Fruit fly (Drosophila melanogaster) whole organism, embryonic: Measurements from ENCODE around the gene slmb.
A peak's percentile ranks its signal among the peaks of the same experiment; 100 is the strongest.

ENCODE experiments used
- Abd-B ChIP-seq: fragments of 200-800 bp; sonication (Bioruptor generic); optimal IDR thresholded peaks from 2 replicates; lab custom pipeline; 2018; ENCODE audit warnings: missing biosample characterization, mild to moderate bottlenecking, missing genetic modification characterization, moderate library complexity
- CG12104 ChIP-seq: fragments of 200-800 bp; sonication (Bioruptor generic); optimal IDR thresholded peaks from 3 replicates; lab custom pipeline; 2016; ENCODE audit warnings: missing biosample characterization, missing genetic modification characterization
- CG1603 ChIP-seq: fragments of 200-800 bp; sonication (Bioruptor generic); optimal IDR thresholded peaks from 2 replicates; lab custom pipeline; 2019; ENCODE audit warnings: missing biosample characterization, mild to moderate bottlenecking, missing genetic modification characterization, moderate library complexity
- CG16813 ChIP-seq: fragments of 200-800 bp; sonication (Bioruptor generic); IDR thresholded peaks from 3 replicates; pipeline ENCODE4 v1.3.6; 2022; ENCODE audit warnings: missing biosample characterization, missing genetic modification characterization; ENCODE audit not compliant: partially characterized antibody
- CG2120 ChIP-seq: fragments of 200-800 bp; sonication (Bioruptor generic); optimal IDR thresholded peaks from 3 replicates; lab custom pipeline; 2016; ENCODE audit warnings: missing biosample characterization, missing genetic modification characterization
- CG32767 ChIP-seq: fragments of 200-800 bp; sonication (Bioruptor generic); IDR thresholded peaks from 2 replicates; pipeline ENCODE4 v1.3.6; 2022; ENCODE audit warnings: missing biosample characterization, missing genetic modification characterization
- CG34376 ChIP-seq: fragments of 200-800 bp; sonication (Bioruptor generic); optimal IDR thresholded peaks from 2 replicates; lab custom pipeline; 2018; ENCODE audit warnings: missing biosample characterization, mild to moderate bottlenecking, missing genetic modification characterization
- CG4328 ChIP-seq: fragments of 200-800 bp; sonication (Bioruptor generic); optimal IDR thresholded peaks from 3 replicates; lab custom pipeline; 2017; ENCODE audit warnings: missing biosample characterization, missing genetic modification reagents, missing genetic modification characterization
- CG5180 ChIP-seq: fragments of 200-800 bp; sonication (Bioruptor generic); optimal IDR thresholded peaks from 3 replicates; lab custom pipeline; 2017; ENCODE audit warnings: missing biosample characterization, missing genetic modification characterization, mild to moderate bottlenecking, moderate library complexity, missing genetic modification reagents
- CG7357 ChIP-seq: fragments of 200-800 bp; sonication (Bioruptor generic); IDR thresholded peaks from 3 replicates; pipeline ENCODE4 v1.3.6; 2022; ENCODE audit warnings: missing biosample characterization, missing genetic modification characterization
- CG7963 ChIP-seq: fragments of 200-800 bp; sonication (Bioruptor generic); IDR thresholded peaks from 3 replicates; pipeline ENCODE4 v1.3.6; 2022; ENCODE audit warnings: missing biosample characterization, missing genetic modification characterization; ENCODE audit not compliant: partially characterized antibody
- CG8478 ChIP-seq: fragments of >200 bp; optimal IDR thresholded peaks from 2 replicates; lab custom pipeline; 2018
- CG8765 ChIP-seq: fragments of 200-800 bp; sonication (Bioruptor generic); IDR thresholded peaks from 2 replicates; pipeline ENCODE4 v1.3.6; 2022; ENCODE audit warnings: missing biosample characterization, missing genetic modification characterization
- CG8944 ChIP-seq: fragments of 200-800 bp; sonication (Bioruptor generic); optimal IDR thresholded peaks from 3 replicates; lab custom pipeline; 2016; ENCODE audit warnings: missing biosample characterization, missing genetic modification characterization
- Dad ChIP-seq: fragments of 200-800 bp; sonication (Bioruptor generic); optimal IDR thresholded peaks from 3 replicates; lab custom pipeline; 2016; ENCODE audit warnings: missing biosample characterization, missing genetic modification characterization
- Drgx ChIP-seq: fragments of 200-800 bp; sonication (Bioruptor generic); IDR thresholded peaks from 2 replicates; pipeline ENCODE4 v1.3.6; 2022; ENCODE audit warnings: missing biosample characterization, missing genetic modification characterization
- E2f2 ChIP-seq: fragments of 200-800 bp; sonication (Bioruptor generic); IDR thresholded peaks from 2 replicates; pipeline ENCODE4 v1.3.6; 2022; ENCODE audit warnings: missing biosample characterization, missing genetic modification characterization
- Fer1 ChIP-seq: fragments of 200-800 bp; sonication (Bioruptor generic); optimal IDR thresholded peaks from 2 replicates; lab custom pipeline; 2017; ENCODE audit warnings: missing biosample characterization, mild to moderate bottlenecking, missing genetic modification characterization
- GATAe ChIP-seq: fragments of 200-800 bp; sonication (Bioruptor generic); conservative IDR thresholded peaks from 2 replicates; pipeline ENCODE4 v1.3.6; 2022; ENCODE audit warnings: missing biosample characterization, missing genetic modification characterization
- Jarid2 ChIP-seq: fragments of 200-800 bp; sonication (Bioruptor generic); optimal IDR thresholded peaks from 3 replicates; lab custom pipeline; 2017; ENCODE audit warnings: mild to moderate bottlenecking, missing biosample characterization, missing genetic modification reagents, missing genetic modification characterization
- MESR4 ChIP-seq: fragments of 200-800 bp; sonication (Bioruptor generic); optimal IDR thresholded peaks from 2 replicates; lab custom pipeline; 2018; ENCODE audit warnings: missing biosample characterization, mild to moderate bottlenecking, missing genetic modification characterization, moderate library complexity
- Nf-YB ChIP-seq: fragments of 200-800 bp; sonication (Bioruptor generic); optimal IDR thresholded peaks from 3 replicates; lab custom pipeline; 2019; ENCODE audit warnings: missing biosample characterization, mild to moderate bottlenecking, missing genetic modification characterization, moderate library complexity
- NfI ChIP-seq: fragments of 200-800 bp; sonication (Bioruptor generic); optimal IDR thresholded peaks from 3 replicates; lab custom pipeline; 2018; ENCODE audit warnings: missing biosample characterization, mild to moderate bottlenecking, missing genetic modification characterization, moderate library complexity
- Opbp ChIP-seq: fragments of 200-800 bp; sonication (Bioruptor generic); IDR thresholded peaks from 3 replicates; pipeline ENCODE4 v1.3.6; 2022; ENCODE audit warnings: missing biosample characterization, missing genetic modification characterization; ENCODE audit not compliant: partially characterized antibody
- Pdp1 ChIP-seq, 2 experiments: fragments of 200-800 bp; sonication (Bioruptor generic); optimal IDR thresholded peaks; 3 replicates each; lab custom pipeline; 2016; ENCODE audit warnings: missing biosample characterization in 2 of 2, missing genetic modification characterization in 2 of 2, mild to moderate bottlenecking in 1 of 2, moderate library complexity in 1 of 2
- Poxn ChIP-seq: fragments of 200-800 bp; sonication (Bioruptor generic); IDR thresholded peaks from 2 replicates; pipeline ENCODE4 v1.3.6; 2022; ENCODE audit warnings: missing biosample characterization, missing genetic modification characterization
- Trl ChIP-seq, 3 experiments: fragments of >200 bp in 2 of 3; fragments of 200-800 bp in 1 of 3; sonication (Bioruptor generic) in 1 of 3; optimal IDR thresholded peaks; 2 replicates in 1 of 3; 3 replicates in 2 of 3; lab custom pipeline; 2016 to 2017; ENCODE audit warnings: missing biosample characterization in 1 of 3, missing genetic modification characterization in 1 of 3
- Vsx1 ChIP-seq: fragments of 200-800 bp; sonication (Bioruptor generic); optimal IDR thresholded peaks from 2 replicates; lab custom pipeline; 2017; ENCODE audit warnings: missing biosample characterization, mild to moderate bottlenecking, missing genetic modification characterization, missing genetic modification reagents
- caup ChIP-seq: fragments of 200-800 bp; sonication (Bioruptor generic); optimal IDR thresholded peaks from 3 replicates; lab custom pipeline; 2017; ENCODE audit warnings: missing biosample characterization, mild to moderate bottlenecking, missing genetic modification characterization, moderate library complexity; ENCODE audit not compliant: severe bottlenecking
- chm ChIP-seq: fragments of 200-800 bp; sonication (Bioruptor generic); IDR thresholded peaks from 2 replicates; pipeline ENCODE4 v1.3.6; 2022; ENCODE audit warnings: missing biosample characterization, missing genetic modification characterization
- chn ChIP-seq: fragments of 200-800 bp; sonication (Bioruptor generic); optimal IDR thresholded peaks from 2 replicates; lab custom pipeline; 2016; ENCODE audit warnings: missing biosample characterization, missing genetic modification characterization
- cwo ChIP-seq: fragments of 200-800 bp; sonication (Bioruptor generic); optimal IDR thresholded peaks from 3 replicates; lab custom pipeline; 2017; ENCODE audit warnings: missing biosample characterization, missing genetic modification characterization, mild to moderate bottlenecking, moderate library complexity, missing genetic modification reagents
- dimm ChIP-seq: fragments of 200-800 bp; sonication (Bioruptor generic); IDR thresholded peaks from 2 replicates; pipeline ENCODE4 v1.3.6; 2022; ENCODE audit warnings: missing biosample characterization, missing genetic modification characterization
- dysf ChIP-seq: fragments of 200-800 bp; sonication (Bioruptor generic); IDR thresholded peaks from 3 replicates; pipeline ENCODE4 v1.3.6; 2022; ENCODE audit warnings: missing biosample characterization, missing genetic modification characterization
- fd102C ChIP-seq: fragments of 200-800 bp; sonication (Bioruptor generic); optimal IDR thresholded peaks from 2 replicates; lab custom pipeline; 2018; ENCODE audit warnings: missing biosample characterization, mild to moderate bottlenecking, missing genetic modification characterization, moderate library complexity
- grn ChIP-seq: fragments of 200-800 bp; sonication (Bioruptor generic); optimal IDR thresholded peaks from 3 replicates; lab custom pipeline; 2017; ENCODE audit warnings: missing biosample characterization, missing genetic modification characterization
- klu ChIP-seq: fragments of 200-800 bp; sonication (Bioruptor generic); IDR thresholded peaks from 2 replicates; pipeline ENCODE4 v1.3.6; 2022; ENCODE audit warnings: missing biosample characterization, missing genetic modification characterization
- lov ChIP-seq, 2 experiments: fragments of 200-800 bp in 1 of 2; fragments of >200 bp in 1 of 2; sonication (Bioruptor generic) in 1 of 2; IDR thresholded peaks in 1 of 2; optimal IDR thresholded peaks in 1 of 2; 2 replicates in 1 of 2; 3 replicates in 1 of 2; pipeline versions ENCODE4 v1.3.6 to Lab custom; 2017 to 2022; ENCODE audit warnings: missing biosample characterization in 1 of 2, missing genetic modification characterization in 1 of 2
- nau ChIP-seq: fragments of 200-800 bp; sonication (Bioruptor generic); optimal IDR thresholded peaks from 3 replicates; lab custom pipeline; 2017; ENCODE audit warnings: missing biosample characterization, mild to moderate bottlenecking, missing genetic modification characterization, missing genetic modification reagents
- nom ChIP-seq: fragments of 200-800 bp; sonication (Bioruptor generic); optimal IDR thresholded peaks from 2 replicates; lab custom pipeline; 2017; ENCODE audit warnings: missing biosample characterization, missing genetic modification characterization, mild to moderate bottlenecking, moderate library complexity, missing genetic modification reagents
- onecut ChIP-seq: fragments of 200-800 bp; sonication (Bioruptor generic); IDR thresholded peaks from 2 replicates; pipeline ENCODE4 v1.3.6; 2022; ENCODE audit warnings: missing biosample characterization, missing genetic modification characterization
- p53 ChIP-seq: fragments of 200-800 bp; sonication (Bioruptor generic); optimal IDR thresholded peaks from 2 replicates; lab custom pipeline; 2016; ENCODE audit warnings: missing biosample characterization, missing genetic modification characterization
- pnt ChIP-seq: fragments of 200-800 bp; sonication (Bioruptor generic); optimal IDR thresholded peaks from 3 replicates; lab custom pipeline; 2016; ENCODE audit warnings: missing biosample characterization, missing genetic modification characterization
- rib ChIP-seq: fragments of 200-800 bp; sonication (Bioruptor generic); IDR thresholded peaks from 2 replicates; pipeline ENCODE4 v1.3.6; 2022; ENCODE audit warnings: missing biosample characterization, missing genetic modification characterization
- sob ChIP-seq: fragments of 200-800 bp; sonication (Bioruptor generic); IDR thresholded peaks from 2 replicates; pipeline ENCODE4 v1.3.6; 2022; ENCODE audit warnings: missing biosample characterization, missing genetic modification characterization
- tna ChIP-seq: fragments of 200-800 bp; sonication (Bioruptor generic); IDR thresholded peaks from 2 replicates; pipeline ENCODE4 v1.3.6; 2022; ENCODE audit warnings: missing biosample characterization, missing genetic modification characterization; ENCODE audit not compliant: partially characterized antibody
- unpg ChIP-seq: fragments of 200-800 bp; sonication (Bioruptor generic); optimal IDR thresholded peaks from 3 replicates; lab custom pipeline; 2018; ENCODE audit warnings: missing biosample characterization, mild to moderate bottlenecking, missing genetic modification characterization, moderate library complexity
- zfh2 ChIP-seq: fragments of 200-800 bp; sonication (Bioruptor generic); optimal IDR thresholded peaks from 2 replicates; lab custom pipeline; 2016; ENCODE audit warnings: missing biosample characterization, missing genetic modification characterization

Gene slmb

DNA sequence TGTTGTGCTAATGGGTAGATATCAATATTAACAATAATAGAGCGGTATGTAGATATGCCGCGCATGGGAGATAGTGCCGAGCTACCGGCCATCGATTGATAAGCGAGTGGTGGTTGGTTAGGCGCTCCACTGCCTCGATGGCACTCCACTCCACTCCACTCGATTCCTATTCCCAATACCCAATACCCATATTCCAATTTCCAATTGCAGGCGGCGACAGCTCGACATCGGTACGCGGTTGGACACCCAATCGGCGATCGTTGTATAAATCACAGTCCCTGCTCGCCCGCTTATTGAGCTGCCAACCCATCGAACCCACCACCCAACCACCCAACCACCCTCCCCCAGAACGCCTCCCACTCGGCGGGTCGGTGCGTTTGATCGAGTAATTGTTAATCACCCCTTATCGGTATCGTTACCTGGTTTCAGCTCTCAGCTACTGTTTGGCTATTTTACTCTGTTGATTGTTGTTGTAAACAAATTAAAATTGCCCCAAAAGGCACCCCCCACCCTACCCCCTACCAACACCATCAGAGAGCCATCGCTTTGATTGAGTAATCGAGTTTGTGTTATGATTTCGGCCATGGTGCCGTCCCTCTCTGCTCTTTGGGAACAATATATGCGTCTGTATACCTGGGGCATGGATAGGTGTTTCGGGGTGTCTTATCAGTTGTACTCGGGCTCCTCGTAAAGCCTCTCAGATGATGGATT, 46.3 kb downstream of the slmb start, which contains the start of gene HHEX (continued):
- TF ChIP-seq onecut (GFP tag; lab: Robert Waterston, UW) = no peak
- TF ChIP-seq CG5180 = peak; percentile 66
- TF ChIP-seq unpg (GFP tag; lab: Kevin White, UChicago) = no peak
- TF ChIP-seq CG7963 (GFP tag; lab: Robert Waterston, UW) = no peak
- no peak for TF ChIP-seq CG7357 (GFP tag; lab: Robert Waterston, UW)
- no peak for TF ChIP-seq CG1603
- 0 out of 3 replicates have a peak, but pooled peaks have one; percentile 27 for TF ChIP-seq Opbp (GFP tag; lab: Robert Waterston, UW)
- TF ChIP-seq rib (GFP tag; lab: Robert Waterston, UW) = 0 out of 2 replicates have a peak, but pooled peaks have one; percentile 10
- TF ChIP-seq CG12104 (GFP tag; lab: Kevin White, UChicago) = no peak
- no peak for TF ChIP-seq Poxn (GFP tag; lab: Robert Waterston, UW)
- TF ChIP-seq pnt (GFP tag; lab: Kevin White, UChicago) = no peak
- peak; percentile 74 for TF ChIP-seq grn
- peak; percentile 16 for TF ChIP-seq caup (GFP tag; lab: Kevin White, UChicago)
- no peak for TF ChIP-seq NfI
- no peak for TF ChIP-seq tna (GFP tag; lab: Robert Waterston, UW)
- TF ChIP-seq CG2120 (GFP tag; lab: Kevin White, UChicago) = no peak
- no peak for TF ChIP-seq chn (GFP tag; lab: Kevin White, UChicago)
- no peak for TF ChIP-seq p53
- TF ChIP-seq klu (GFP tag; lab: Robert Waterston, UW) = no peak
- peak; percentile 90 for TF ChIP-seq Nf-YB (GFP tag; lab: Kevin White, UChicago)
- TF ChIP-seq Fer1 = peak; percentile 7
- TF ChIP-seq GATAe (GFP tag; lab: Robert Waterston, UW) = peak; percentile 91
- TF ChIP-seq nom = no peak
- no peak for TF ChIP-seq E2f2 (GFP tag; lab: Robert Waterston, UW)
- TF ChIP-seq Vsx1 = peak; percentile 95
- TF ChIP-seq nau (GFP tag; lab: Kevin White, UChicago) = no peak
- TF ChIP-seq zfh2 = no peak
- TF ChIP-seq lov (optimal IDR thresholded peaks at IDR 0.05; lab: Kevin White, UChicago) = no peak
- TF ChIP-seq lov (GFP tag; IDR thresholded peaks at IDR 0.05; lab: Robert Waterston, UW) = no peak
- no peak for TF ChIP-seq CG8765 (GFP tag; lab: Robert Waterston, UW)
- no peak for TF ChIP-seq Trl (optimal IDR thresholded peaks at IDR 0.05; lab: Kevin White, UChicago)
- no peak for TF ChIP-seq Trl (GFP tag; optimal IDR thresholded peaks at IDR 0.05; lab: Kevin White, UChicago)
- TF ChIP-seq CG8944 (GFP tag; lab: Kevin White, UChicago) = no peak
- TF ChIP-seq Dad (GFP tag; lab: Kevin White, UChicago) = no peak
- TF ChIP-seq CG32767 (GFP tag; lab: Robert Waterston, UW) = 0 out of 2 replicates have a peak, but pooled peaks have one; percentile 14
- no peak for TF ChIP-seq dimm (GFP tag; lab: Robert Waterston, UW)
- no peak for TF ChIP-seq MESR4 (GFP tag; lab: Kevin White, UChicago)
- peak; percentile 7 for TF ChIP-seq Jarid2 (GFP tag; lab: Kevin White, UChicago)
- TF ChIP-seq sob (GFP tag; lab: Robert Waterston, UW) = 0 out of 2 replicates have a peak, but pooled peaks have one; percentile 19
- no peak for TF ChIP-seq Abd-B
- TF ChIP-seq chm (GFP tag; lab: Robert Waterston, UW) = 0 out of 2 replicates have a peak, but pooled peaks have one; percentile 11
- TF ChIP-seq CG16813 (GFP tag; lab: Robert Waterston, UW) = no peak
- peak; percentile 83 for TF ChIP-seq CG34376 (GFP tag; lab: Kevin White, UChicago)
- TF ChIP-seq Pdp1 (GFP tag; optimal IDR thresholded peaks at IDR 0.05; lab: Kevin White, UChicago) = peak in 1 of 2 experiments; percentile 59
- TF ChIP-seq dysf (GFP tag; lab: Robert Waterston, UW) = no peak
- no peak for TF ChIP-seq fd102C (GFP tag; lab: Kevin White, UChicago)
- peak; percentile 12 for TF ChIP-seq cwo
- TF ChIP-seq Drgx (GFP tag; lab: Robert Waterston, UW) = no peak
- no peak for TF ChIP-seq CG8478 (lab: Kevin White, UChicago)
- no peak for TF ChIP-seq CG4328
